Worm (Caenorhabditis elegans): ENCODE measurements around the gene M01H9.2.

Gene M01H9.2

DNA sequence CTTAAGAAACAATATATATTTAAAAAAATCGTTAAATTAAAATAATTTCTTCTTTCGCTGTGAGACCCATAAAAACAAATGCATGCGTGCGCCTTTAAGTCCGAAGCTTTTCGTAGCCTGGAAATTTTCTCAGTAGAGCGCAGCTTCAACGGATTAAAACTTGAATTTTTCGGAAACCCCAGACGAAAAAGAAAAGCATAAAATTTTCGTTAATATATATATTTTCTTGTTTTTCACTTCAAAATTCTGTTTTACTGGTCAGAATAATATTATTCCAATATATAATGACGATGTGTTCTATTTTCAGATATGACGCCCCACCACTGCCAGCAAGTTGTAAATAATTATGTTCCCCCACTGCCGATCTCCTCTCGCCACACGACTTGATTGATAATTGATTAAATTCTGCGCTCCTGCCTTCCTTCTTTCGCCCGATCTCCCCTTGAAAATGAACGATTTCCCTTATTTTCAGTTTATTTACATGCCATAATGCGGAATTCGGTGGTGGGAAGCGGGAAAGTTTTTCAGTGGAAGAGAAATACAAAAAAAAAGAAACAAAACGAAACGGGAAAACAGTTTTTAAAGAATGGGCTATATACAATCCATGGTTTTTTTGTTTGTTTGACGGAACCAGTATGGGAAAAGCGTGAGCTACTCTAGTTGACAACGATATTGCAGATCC is 5.2 kb upstream of the M01H9.2 start (continued):
- TF ChIP-seq F57C9.4 (tag; optimal IDR thresholded peaks at IDR 0.05) (peak; percentile 24), nhr-90 (tag; optimal IDR thresholded peaks at IDR 0.05) (peak; percentile 65), repo-1 (tag; optimal IDR thresholded peaks at IDR 0.05) (peak; percentile 95), akir-1 (GFP tag; optimal IDR thresholded peaks at IDR 0.05) (no peak), madf-10 (tag; optimal IDR thresholded peaks at IDR 0.05) (peak; percentile 34), him-1 (tag; optimal IDR thresholded peaks at IDR 0.05) (peak; percentile 48), ceh-100 (GFP tag; IDR thresholded peaks at IDR 0.05) (no peak), cebp-1 (GFP tag; IDR thresholded peaks at IDR 0.05) (peak; percentile 42; the same call in 1 of the 2 replicates), cebp-1 (tag; optimal IDR thresholded peaks at IDR 0.05) (peak; percentile 81), ZK185.1 (tag; optimal IDR thresholded peaks at IDR 0.05; ENCODE audit: poor library complexity, severe bottlenecking) (peak; percentile 53), D2030.7 (GFP tag; IDR thresholded peaks at IDR 0.05) (peak; percentile 33; the same call in 1 of the 2 replicates), sea-2 (GFP tag; IDR thresholded peaks at IDR 0.05) (no peak), madf-8 (GFP tag; conservative IDR thresholded peaks at IDR 0.05) (peak; percentile 59), F52B5.7 (tag; optimal IDR thresholded peaks at IDR 0.05) (peak; percentile 50), F39B2.1 (GFP tag; IDR thresholded peaks at IDR 0.05) (no peak), ceh-91 (GFP tag; IDR thresholded peaks at IDR 0.05) (peak; percentile 57), ztf-18 (tag; optimal IDR thresholded peaks at IDR 0.05) (peak; percentile 36), lin-40 (tag; optimal IDR thresholded peaks at IDR 0.05) (peak; percentile 65), let-607 (tag; optimal IDR thresholded peaks at IDR 0.05) (peak; percentile 7 to 43), atf-7 (tag; optimal IDR thresholded peaks at IDR 0.05) (peak; percentile 31), lag-1 (GFP tag; IDR thresholded peaks at IDR 0.05) (no peak), attf-3 (GFP tag; conservative IDR thresholded peaks at IDR 0.05) (no peak), rcor-1 (GFP tag; IDR thresholded peaks at IDR 0.05) (peak; percentile 12; the same call in 1 of the 2 replicates), aptf-2 (GFP tag; conservative IDR thresholded peaks at IDR 0.05) (no peak), lsy-27 (tag; optimal IDR thresholded peaks at IDR 0.05; ENCODE audit: borderline replicate concordance, insufficient read depth) (no peak), mel-28 (tag; optimal IDR thresholded peaks at IDR 0.05; ENCODE audit: borderline replicate concordance) (no peak), Y53F4B.3 (GFP tag; IDR thresholded peaks at IDR 0.05) (no peak), sptf-2 (GFP tag; optimal IDR thresholded peaks at IDR 0.05) (no peak), mes-4 (tag; optimal IDR thresholded peaks at IDR 0.05) (peak; percentile 8), rpc-1 (optimal IDR thresholded peaks at IDR 0.05) (no peak), rpc-1 (tag; optimal IDR thresholded peaks at IDR 0.05) (no peak), unc-62 (GFP tag; optimal IDR thresholded peaks at IDR 0.05) (no peak), madf-6 (GFP tag; IDR thresholded peaks at IDR 0.05) (peak; percentile 76), nfya-1 (tag; optimal IDR thresholded peaks at IDR 0.05; ENCODE audit: borderline replicate concordance, insufficient read depth) (no peak), efl-1 (GFP tag; optimal IDR thresholded peaks at IDR 0.05) (peak; percentile 34), ztf-26 (tag; optimal IDR thresholded peaks at IDR 0.05) (peak; percentile 82), B0261.1 (tag; optimal IDR thresholded peaks at IDR 0.05) (no peak), C17E4.6 (GFP tag; IDR thresholded peaks at IDR 0.05) (no peak), Y56A3A.18 (GFP tag; IDR thresholded peaks at IDR 0.05) (no peak; the same call in 1 of the 2 replicates), nhr-179 (tag; optimal IDR thresholded peaks at IDR 0.05) (no peak), lin-35 (GFP tag; optimal IDR thresholded peaks at IDR 0.05) (peak in 2 of 3 experiments; percentile 53 to 73), athp-1 (tag; optimal IDR thresholded peaks at IDR 0.05) (peak; percentile 75), attf-6 (GFP tag; IDR thresholded peaks at IDR 0.05) (no peak), cebp-2 (GFP tag; IDR thresholded peaks at IDR 0.05) (no peak), dpl-1 (GFP tag; optimal IDR thresholded peaks at IDR 0.05) (no peak), attf-5 (GFP tag; optimal IDR thresholded peaks at IDR 0.05) (peak; percentile 67), unc-130 (GFP tag; optimal IDR thresholded peaks at IDR 0.05) (no peak), zfh-2 (GFP tag; conservative IDR thresholded peaks at IDR 0.05) (no peak)
